Worm (Caenorhabditis elegans): ENCODE data around the gene F42A10.7.

The F42A10.7 gene

ce11 chrIII:6148684-6149083 lies 29.8 kb downstream of the F42A10.7 start:
- TF ChIP-seq dpff-1 (tag; optimal IDR thresholded peaks at IDR 0.05) (peak; percentile 43), zim-3 (tag; optimal IDR thresholded peaks at IDR 0.05) (peak; percentile 49), him-1 (tag; optimal IDR thresholded peaks at IDR 0.05) (no peak), let-526 (GFP tag; IDR thresholded peaks at IDR 0.05) (no peak), cebp-2 (GFP tag; IDR thresholded peaks at IDR 0.05) (0 out of 2 replicates have a peak, but pooled peaks have one; percentile 52), atf-7 (tag; optimal IDR thresholded peaks at IDR 0.05) (no peak), lin-26 (GFP tag; IDR thresholded peaks at IDR 0.05) (no peak), aptf-2 (GFP tag; conservative IDR thresholded peaks at IDR 0.05) (no peak), C06A6.2 (GFP tag; conservative IDR thresholded peaks at IDR 0.05) (0 out of 2 replicates have a peak, but pooled peaks have one; percentile 17), mcd-1 (GFP tag; IDR thresholded peaks at IDR 0.05) (0 out of 2 replicates have a peak, but pooled peaks have one; percentile 3), Y53G8AR.9 (GFP tag; conservative IDR thresholded peaks at IDR 0.05) (peak; percentile 36; the same call in 1 of the 2 replicates)

DNA sequence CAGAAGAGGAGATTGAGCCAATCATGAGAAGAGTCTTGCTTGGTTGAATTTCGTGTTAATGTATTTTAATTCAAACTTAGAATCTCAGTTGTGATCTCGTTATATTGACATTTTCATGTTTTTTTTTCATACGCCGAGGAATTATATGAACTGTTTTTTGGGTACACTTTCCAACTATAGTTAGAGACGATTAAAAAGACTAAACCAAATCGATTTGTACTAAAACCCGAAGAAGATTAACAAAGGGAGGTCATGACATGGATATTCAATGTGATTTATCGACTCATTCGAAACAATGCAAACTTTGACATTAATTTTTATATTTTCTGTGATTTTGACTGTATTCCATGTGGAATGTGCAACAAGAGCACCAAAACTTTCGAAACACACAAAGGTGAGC lies 30.6 kb downstream of the F42A10.7 start, which contains the start of gene Y42G9A.2:
TSS of gene Y42G9A.2 (plus strand) at position 284 of the 400 bp plus-strand sequence.
- TF ChIP-seq dpff-1 (tag; optimal IDR thresholded peaks at IDR 0.05) (no peak), nhr-179 (tag; optimal IDR thresholded peaks at IDR 0.05) (no peak), ekl-4 (GFP tag; IDR thresholded peaks at IDR 0.05) (0 out of 2 replicates have a peak, but pooled peaks have one; percentile 1), attf-5 (GFP tag; optimal IDR thresholded peaks at IDR 0.05) (no peak), F10E7.11 (tag; optimal IDR thresholded peaks at IDR 0.05) (no peak), Y67H2A.10 (GFP tag; conservative IDR thresholded peaks at IDR 0.05) (no peak), Y53F4B.3 (GFP tag; IDR thresholded peaks at IDR 0.05) (no peak), madf-6 (GFP tag; IDR thresholded peaks at IDR 0.05) (no peak)

DNA sequence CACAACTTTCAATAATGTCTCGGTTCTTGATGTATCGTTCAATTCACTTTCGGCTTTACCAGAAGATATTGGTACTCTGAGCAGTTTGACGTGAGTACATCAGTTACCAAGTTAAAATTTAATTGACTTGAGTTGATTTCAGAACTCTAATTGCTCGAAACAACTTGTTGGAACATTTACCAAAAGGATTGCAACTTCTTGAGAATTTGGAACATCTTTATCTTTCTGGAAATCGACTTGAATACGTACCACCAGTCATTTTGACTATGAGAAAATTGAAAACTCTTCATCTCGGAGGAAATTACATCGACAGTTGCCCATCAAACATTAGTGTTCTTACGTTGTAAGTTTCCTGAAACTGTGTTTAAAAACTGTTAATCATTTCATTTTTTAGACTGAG lies 31.7 kb downstream of the F42A10.7 start:
- TF ChIP-seq tbx-9 (tag; optimal IDR thresholded peaks at IDR 0.05; ENCODE audit: borderline replicate concordance), result no peak
- TF ChIP-seq B0261.1 (tag; optimal IDR thresholded peaks at IDR 0.05), result no peak
- no peak for TF ChIP-seq lir-1 (GFP tag; conservative IDR thresholded peaks at IDR 0.05)
- no peak for TF ChIP-seq hlh-26 (GFP tag; conservative IDR thresholded peaks at IDR 0.05)
- TF ChIP-seq F57C9.4 (tag; optimal IDR thresholded peaks at IDR 0.05), result no peak
- TF ChIP-seq madf-8 (GFP tag; conservative IDR thresholded peaks at IDR 0.05), result no peak
- no peak for TF ChIP-seq ceh-58 (GFP tag; IDR thresholded peaks at IDR 0.05)
- TF ChIP-seq madf-3 (GFP tag; IDR thresholded peaks at IDR 0.05), result no peak
- no peak for TF ChIP-seq lin-40 (tag; optimal IDR thresholded peaks at IDR 0.05)
- no peak for TF ChIP-seq dpff-1 (tag; optimal IDR thresholded peaks at IDR 0.05)
- no peak for TF ChIP-seq F33H1.4 (GFP tag; IDR thresholded peaks at IDR 0.05)
- TF ChIP-seq ceh-40 (GFP tag; IDR thresholded peaks at IDR 0.05), result no peak
- no peak for TF ChIP-seq sdz-38 (tag; optimal IDR thresholded peaks at IDR 0.05)
- TF ChIP-seq snpc-4 (GFP tag; optimal IDR thresholded peaks at IDR 0.05), result no peak
- TF ChIP-seq snpc-4 (tag; optimal IDR thresholded peaks at IDR 0.05), result no peak

- TF ChIP-seq nhr-80 (tag; optimal IDR thresholded peaks at IDR 0.05) (peak; percentile 28), C17E4.6 (GFP tag; IDR thresholded peaks at IDR 0.05) (no peak)
Measured at ce11 chrIII:6145896-6146295, 32.6 kb downstream of the F42A10.7 start, which contains the start of gene Y42G9A.3. Gene Y42G9A.3 (plus strand): TSS chrIII:6146258.

DNA sequence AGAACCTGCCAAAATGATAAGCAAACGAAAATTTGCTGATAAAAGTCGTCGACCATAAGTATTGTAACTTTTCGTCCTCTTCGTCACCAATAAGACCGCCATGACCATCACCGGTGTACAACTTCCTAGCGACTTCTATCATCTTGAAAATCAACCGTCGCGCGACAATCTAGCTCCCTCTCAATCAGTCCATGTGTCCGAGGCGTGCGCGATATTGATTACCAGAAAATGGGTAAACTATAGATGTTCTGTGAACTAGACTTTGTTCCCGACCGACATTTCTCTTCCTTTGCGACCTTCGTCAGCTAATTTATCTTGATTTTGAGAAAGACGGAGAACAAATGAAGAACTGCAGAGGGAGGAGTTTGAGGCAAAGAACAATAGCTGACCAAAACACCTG lies 33.2 kb downstream of the F42A10.7 start:
- TF ChIP-seq nhr-80 (tag; optimal IDR thresholded peaks at IDR 0.05), result peak; percentile 35
- no peak for TF ChIP-seq tlf-1 (GFP tag; optimal IDR thresholded peaks at IDR 0.05)
- peak; percentile 54 for TF ChIP-seq ztf-26 (tag; optimal IDR thresholded peaks at IDR 0.05)

All from whole organism, young adult.